Fruit fly (Drosophila melanogaster): ENCODE results near the gene VAChT.

dm6 chr3R:18665061-18665460, 40.2 kb upstream of the VAChT start, which contains the start of gene CG31231:
- no peak for TF ChIP-seq CTCF (optimal IDR thresholded peaks at IDR 0.05)
- TF ChIP-seq CG8478 (optimal IDR thresholded peaks at IDR 0.05), result no peak

Measured in S2 (cell line).